Fruit fly (Drosophila melanogaster): ENCODE results near the gene CG2493.

dm6 chr2L:20420035-20420434, 43.2 kb downstream of the CG2493 start:
- TF ChIP-seq toe (GFP tag; optimal IDR thresholded peaks at IDR 0.05) (no peak), Crg-1 (GFP tag; optimal IDR thresholded peaks at IDR 0.05) (no peak), tj (GFP tag; optimal IDR thresholded peaks at IDR 0.05) (no peak), ovo (GFP tag; optimal IDR thresholded peaks at IDR 0.05) (no peak), CG5204 (GFP tag; optimal IDR thresholded peaks at IDR 0.05) (no peak), Clk (GFP tag; optimal IDR thresholded peaks at IDR 0.05) (no peak), Hr96 (GFP tag; optimal IDR thresholded peaks at IDR 0.05) (no peak), CG12768 (GFP tag; optimal IDR thresholded peaks at IDR 0.05) (no peak), cnc (optimal IDR thresholded peaks at IDR 0.05) (no peak), bab1 (GFP tag; optimal IDR thresholded peaks at IDR 0.05) (no peak), CG14711 (tag; optimal IDR thresholded peaks at IDR 0.05) (no peak), kay (GFP tag; ENCODE audit: borderline replicate concordance) (peak; percentile 55), Mnt (GFP tag; optimal IDR thresholded peaks at IDR 0.05) (no peak), CG7101 (tag; optimal IDR thresholded peaks at IDR 0.05) (no peak)
